Fruit fly (Drosophila melanogaster) S2 (cell line): Measurements from ENCODE around the gene Art4.

Experiments used
- CG8478 ChIP-seq: fragments of >200 bp; optimal IDR thresholded peaks from 2 replicates; lab custom pipeline; 2018
- CTCF ChIP-seq, 2 experiments: fragments of >200 bp; optimal IDR thresholded peaks; 2 replicates each; lab custom pipeline; 2018

Art4 gene

DNA sequence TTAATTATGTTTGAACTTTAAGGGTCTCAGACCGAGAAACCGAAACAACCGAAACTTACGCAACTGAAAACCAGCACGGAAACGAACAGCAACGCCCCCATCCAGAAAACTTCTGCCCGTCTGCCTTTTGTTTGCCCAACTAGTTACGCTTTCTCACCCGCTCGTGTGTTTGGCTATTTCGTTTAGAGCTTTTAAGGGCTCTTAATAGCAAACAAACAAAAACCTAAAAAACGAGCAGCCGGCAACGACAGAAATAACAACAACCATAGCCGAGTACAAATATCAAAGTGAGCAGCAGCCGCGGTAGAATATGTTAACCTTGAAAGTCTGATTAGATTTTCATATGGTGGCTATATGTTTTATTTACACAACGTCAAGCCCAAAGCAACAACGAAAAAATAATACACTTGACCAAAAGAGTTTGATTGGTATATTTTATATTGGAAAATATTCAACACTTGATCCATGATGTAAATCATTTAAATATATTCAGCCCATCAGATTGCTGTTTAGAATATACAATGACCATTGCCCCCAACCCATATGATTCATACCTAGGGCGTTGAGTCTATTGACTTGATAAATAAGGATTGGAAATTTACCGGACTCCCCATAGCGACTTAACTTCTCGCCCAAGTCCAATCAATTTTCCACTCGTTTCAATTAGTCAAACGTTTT is 41.3 kb downstream of the Art4 start:
- no peak for TF ChIP-seq CG8478 (lab: Kevin White, UChicago)
- TF ChIP-seq CTCF (optimal IDR thresholded peaks at IDR 0.05; lab: Kevin White, UChicago), result no peak

DNA sequence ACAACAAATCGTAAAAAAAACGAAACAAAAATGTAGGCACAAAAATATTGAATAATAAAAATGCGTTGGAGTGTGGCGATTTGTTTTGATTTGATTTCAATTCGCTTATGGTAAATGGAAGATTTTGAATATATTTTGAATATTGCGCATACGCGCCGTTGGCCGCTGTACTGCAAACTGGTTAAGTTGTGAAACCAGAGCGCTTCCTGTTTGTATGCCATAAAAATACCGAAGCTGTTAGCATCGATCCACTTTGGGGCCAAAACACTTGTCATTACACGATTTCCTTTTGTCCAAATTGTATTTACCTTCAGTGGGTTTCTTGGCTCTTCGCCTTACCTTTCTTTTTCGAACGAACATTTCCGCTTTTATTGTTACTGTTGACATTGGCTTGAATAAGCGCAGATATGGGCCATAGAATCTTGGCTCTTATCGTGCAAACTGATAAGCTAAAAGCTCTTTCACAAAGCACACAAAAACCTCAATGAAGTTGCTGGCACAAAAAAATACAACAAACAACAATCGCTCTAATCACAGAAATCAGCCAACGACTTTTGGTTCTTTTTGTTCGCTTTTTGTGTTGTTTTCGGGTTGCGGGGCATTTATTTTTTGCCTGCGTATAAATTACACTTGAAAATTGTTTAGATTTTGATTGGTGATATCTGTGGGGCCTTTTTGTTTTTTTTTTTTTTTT is 45.1 kb downstream of the Art4 start:
- no peak for TF ChIP-seq CTCF (optimal IDR thresholded peaks at IDR 0.05; lab: Kevin White, UChicago)
- TF ChIP-seq CG8478 (lab: Kevin White, UChicago), result no peak

- TF ChIP-seq CG8478 (lab: Kevin White, UChicago), result no peak
- no peak for TF ChIP-seq CTCF (optimal IDR thresholded peaks at IDR 0.05; lab: Kevin White, UChicago)
Observed at dm6 chr3R:9939333-9939979, 46.4 kb downstream of the Art4 start.

DNA sequence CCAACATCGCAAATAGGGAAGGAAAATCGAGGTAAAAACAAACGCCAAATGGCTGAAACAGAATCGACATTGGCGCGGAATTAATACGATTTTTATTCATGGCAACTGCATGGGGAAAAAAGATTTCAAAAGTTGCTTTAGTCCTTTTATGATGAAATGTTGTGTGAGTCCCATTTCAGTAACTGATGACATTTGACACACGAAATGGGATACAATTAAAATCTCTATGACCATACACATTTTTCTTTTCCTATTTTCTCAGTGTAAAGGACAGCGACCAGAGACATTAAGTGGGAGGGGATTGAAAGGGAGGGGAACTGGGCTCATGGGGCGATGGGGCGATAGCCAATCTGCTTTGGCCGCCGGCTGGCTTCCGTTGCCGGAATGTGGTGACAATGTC is 47.4 kb downstream of the Art4 start:
- TF ChIP-seq CG8478 (lab: Kevin White, UChicago), result no peak
- no peak for TF ChIP-seq CTCF (optimal IDR thresholded peaks at IDR 0.05; lab: Kevin White, UChicago)

dm6 chr3R:9937605-9938004 is 48.3 kb downstream of the Art4 start:
- TF ChIP-seq CG8478 (lab: Kevin White, UChicago) (no peak), CTCF (optimal IDR thresholded peaks at IDR 0.05; lab: Kevin White, UChicago) (no peak)

DNA sequence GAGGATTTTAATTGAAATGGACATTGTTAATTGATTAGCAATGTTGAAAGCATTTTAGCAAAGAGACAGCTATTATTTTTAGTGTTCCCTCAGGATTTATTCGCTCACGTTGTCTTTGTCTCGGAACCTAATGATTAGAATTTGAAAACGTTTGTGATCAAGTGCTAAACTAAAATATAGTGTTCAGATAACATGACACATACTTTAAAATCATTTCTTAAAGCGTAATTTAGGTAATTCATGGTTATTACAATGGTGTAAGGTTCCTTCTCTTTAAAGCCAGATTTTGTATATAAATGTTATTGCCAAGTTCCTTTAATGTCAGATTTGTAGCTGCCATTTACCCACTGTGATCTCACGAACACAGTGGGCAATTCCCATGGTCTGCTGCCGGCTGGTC is 48.7 kb downstream of the Art4 start:
- no peak for TF ChIP-seq CTCF (optimal IDR thresholded peaks at IDR 0.05; lab: Kevin White, UChicago)
- TF ChIP-seq CG8478 (lab: Kevin White, UChicago), result no peak

DNA sequence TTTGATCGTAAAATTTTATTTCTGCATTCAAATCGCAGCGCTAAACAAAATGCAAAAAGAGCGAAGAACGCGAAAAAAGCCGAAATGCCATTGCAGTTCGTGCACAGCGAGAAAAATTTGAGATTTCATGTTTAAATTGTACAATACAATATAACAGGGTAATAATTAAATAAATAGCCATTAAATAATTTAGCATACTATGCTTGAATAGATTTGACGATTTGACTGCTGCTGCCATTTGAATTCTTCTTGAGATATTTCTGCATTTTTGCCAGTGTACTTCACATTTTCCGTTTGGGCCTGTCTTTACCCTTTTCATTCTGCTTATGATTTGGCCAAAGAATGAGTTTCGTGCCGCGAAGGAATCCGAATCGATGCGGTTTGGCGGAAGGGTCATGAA is 51.0 kb downstream of the Art4 start:
- TF ChIP-seq CTCF (optimal IDR thresholded peaks at IDR 0.05; lab: Kevin White, UChicago) (no peak), CG8478 (lab: Kevin White, UChicago) (no peak)

- no peak for TF ChIP-seq CG8478 (lab: Kevin White, UChicago)
- TF ChIP-seq CTCF (optimal IDR thresholded peaks at IDR 0.05; lab: Kevin White, UChicago), result no peak
Observed at dm6 chr3R:9933956-9934733, 51.7 kb downstream of the Art4 start.

DNA sequence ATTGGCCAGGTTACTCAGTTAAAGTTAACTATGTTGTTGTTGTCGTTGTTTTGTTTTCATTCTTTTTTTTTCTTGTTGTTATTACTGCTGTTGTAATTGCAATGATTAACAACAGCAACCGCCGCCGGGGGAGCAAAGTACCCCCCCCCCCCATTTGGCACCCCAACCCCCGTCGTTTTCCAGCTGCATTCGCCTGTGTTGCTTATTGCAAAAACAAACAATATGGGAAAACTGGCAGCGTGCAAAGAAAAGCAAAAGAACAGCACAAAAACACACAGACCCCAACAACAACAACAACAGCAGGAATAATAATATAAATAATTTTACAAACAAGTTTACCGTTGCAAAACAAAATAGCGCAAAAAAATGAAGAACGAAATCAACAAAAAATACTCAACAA is 52.5 kb downstream of the Art4 start:
- no peak for TF ChIP-seq CG8478 (lab: Kevin White, UChicago)
- TF ChIP-seq CTCF (optimal IDR thresholded peaks at IDR 0.05; lab: Kevin White, UChicago), result no peak
